Worm (Caenorhabditis elegans) whole organism, late embryonic: ENCODE results near the gene T12G3.4.

Source experiments
- C08G9.2 ChIP-seq: sonication (generic microtip); optimal IDR thresholded peaks from 2 replicates; lab custom pipeline; 2016; ENCODE audit warnings: mild to moderate bottlenecking, missing genetic modification characterization, moderate library complexity, missing compliant biosample characterization
- C38D4.7 ChIP-seq: fragments of 200-800 bp; sonication (Bioruptor generic); optimal IDR thresholded peaks from 2 replicates; lab custom pipeline; 2018; ENCODE audit warnings: mild to moderate bottlenecking, missing genetic modification characterization, moderate library complexity, missing compliant biosample characterization
- F13H6.1 ChIP-seq: sonication (generic microtip); optimal IDR thresholded peaks from 2 replicates; lab custom pipeline; 2016; ENCODE audit warnings: missing genetic modification characterization, missing compliant biosample characterization
- K02D7.2 ChIP-seq: sonication (generic microtip); optimal IDR thresholded peaks from 2 replicates; lab custom pipeline; 2017; ENCODE audit warnings: mild to moderate bottlenecking, missing genetic modification characterization, missing compliant biosample characterization
- K09A11.1 ChIP-seq: sonication (generic microtip); optimal IDR thresholded peaks from 2 replicates; lab custom pipeline; 2017; ENCODE audit warnings: antibody characterized with exemption, mild to moderate bottlenecking, missing genetic modification characterization, missing compliant biosample characterization; ENCODE audit not compliant: insufficient read depth
- T23F11.4 ChIP-seq: fragments of 200-800 bp; sonication (Bioruptor generic); optimal IDR thresholded peaks from 2 replicates; lab custom pipeline; 2018; ENCODE audit warnings: mild to moderate bottlenecking, missing genetic modification characterization, missing compliant biosample characterization
- ahr-1 ChIP-seq: sonication (generic microtip); optimal IDR thresholded peaks from 2 replicates; lab custom pipeline; 2016; ENCODE audit warnings: missing genetic modification characterization, missing compliant biosample characterization
- ama-1 ChIP-seq: fragments of 150-350 bp; optimal IDR thresholded peaks from 2 replicates; lab custom pipeline; 2014
- ceh-14 ChIP-seq: sonication (generic microtip); optimal IDR thresholded peaks from 2 replicates; lab custom pipeline; 2016; ENCODE audit warnings: missing genotype, missing genetic modification characterization, missing compliant biosample characterization
- ceh-18 ChIP-seq: sonication (generic microtip); optimal IDR thresholded peaks from 2 replicates; lab custom pipeline; 2016; ENCODE audit warnings: missing genetic modification characterization, missing compliant biosample characterization
- ceh-19 ChIP-seq: fragments of 200-800 bp; sonication (Bioruptor generic); optimal IDR thresholded peaks from 2 replicates; lab custom pipeline; 2018; ENCODE audit warnings: mild to moderate bottlenecking, missing genetic modification characterization, missing compliant biosample characterization
- ceh-2 ChIP-seq: sonication (generic microtip); optimal IDR thresholded peaks from 2 replicates; lab custom pipeline; 2016; ENCODE audit warnings: missing genotype, missing genetic modification characterization, missing compliant biosample characterization
- ceh-22 ChIP-seq: sonication (generic microtip); optimal IDR thresholded peaks from 2 replicates; lab custom pipeline; 2017; ENCODE audit warnings: missing biosample characterization, missing genetic modification characterization
- ceh-24 ChIP-seq: sonication (generic microtip); optimal IDR thresholded peaks from 2 replicates; lab custom pipeline; 2016; ENCODE audit warnings: mild to moderate bottlenecking, missing genetic modification characterization, missing compliant biosample characterization
- ceh-30 ChIP-seq: fragments of 150-350 bp; optimal IDR thresholded peaks from 2 replicates; lab custom pipeline; 2014; ENCODE audit warnings: missing biosample characterization, missing genetic modification characterization
- ceh-31 ChIP-seq: sonication (generic microtip); optimal IDR thresholded peaks from 2 replicates; lab custom pipeline; 2016; ENCODE audit warnings: missing genetic modification characterization, missing compliant biosample characterization
- ceh-45 ChIP-seq: fragments of 200-800 bp; sonication (Bioruptor generic); IDR thresholded peaks from 2 replicates; pipeline ENCODE4 v1.3.6; 2022; ENCODE audit warnings: missing genetic modification reagents, missing genetic modification characterization, missing compliant biosample characterization
- ceh-48 ChIP-seq: sonication (generic microtip); optimal IDR thresholded peaks from 2 replicates; lab custom pipeline; 2016; ENCODE audit warnings: missing genetic modification characterization, inconsistent platforms, missing compliant biosample characterization
- ceh-9 ChIP-seq: sonication (generic microtip); optimal IDR thresholded peaks from 2 replicates; lab custom pipeline; 2016; ENCODE audit warnings: mild to moderate bottlenecking, missing genetic modification characterization, inconsistent platforms, missing compliant biosample characterization
- che-1 ChIP-seq: sonication (generic microtip); optimal IDR thresholded peaks from 2 replicates; lab custom pipeline; 2016; ENCODE audit warnings: mild to moderate bottlenecking, missing genetic modification characterization, missing compliant biosample characterization
- dmd-4 ChIP-seq: sonication (generic microtip); optimal IDR thresholded peaks from 2 replicates; lab custom pipeline; 2016; ENCODE audit warnings: borderline replicate concordance, missing genetic modification characterization, missing compliant biosample characterization
- dve-1 ChIP-seq: sonication (generic microtip); optimal IDR thresholded peaks from 2 replicates; lab custom pipeline; 2017; ENCODE audit warnings: antibody characterized with exemption, mild to moderate bottlenecking, missing genetic modification characterization, missing compliant biosample characterization
- elt-2 ChIP-seq: sonication (generic microtip); optimal IDR thresholded peaks from 2 replicates; lab custom pipeline; 2016; ENCODE audit warnings: missing genetic modification reagents, missing genetic modification characterization, missing compliant biosample characterization
- elt-4 ChIP-seq: sonication (generic microtip); optimal IDR thresholded peaks from 2 replicates; lab custom pipeline; 2016; ENCODE audit warnings: missing genetic modification characterization, missing compliant biosample characterization
- eyg-1 ChIP-seq: sonication (generic microtip); optimal IDR thresholded peaks from 2 replicates; lab custom pipeline; 2016; ENCODE audit warnings: missing genotype, missing genetic modification characterization, missing compliant biosample characterization
- fax-1 ChIP-seq: sonication (generic microtip); optimal IDR thresholded peaks from 2 replicates; lab custom pipeline; 2016; ENCODE audit warnings: missing genotype, missing genetic modification characterization, missing compliant biosample characterization
- fkh-6 ChIP-seq: sonication (generic microtip); optimal IDR thresholded peaks from 2 replicates; lab custom pipeline; 2016; ENCODE audit warnings: missing genetic modification characterization, missing compliant biosample characterization
- hlh-15 ChIP-seq: sonication (generic microtip); optimal IDR thresholded peaks from 2 replicates; lab custom pipeline; 2016; ENCODE audit warnings: missing genetic modification characterization, missing compliant biosample characterization
- hlh-6 ChIP-seq: sonication (generic microtip); optimal IDR thresholded peaks from 2 replicates; lab custom pipeline; 2016; ENCODE audit warnings: missing genotype, missing genetic modification characterization, missing compliant biosample characterization
- lim-6 ChIP-seq: sonication (generic microtip); optimal IDR thresholded peaks from 2 replicates; lab custom pipeline; 2016; ENCODE audit warnings: missing genetic modification characterization, missing compliant biosample characterization
- lin-11 ChIP-seq: fragments of 200-800 bp; sonication (Bioruptor generic); optimal IDR thresholded peaks from 2 replicates; lab custom pipeline; 2018; ENCODE audit warnings: mild to moderate bottlenecking, missing genetic modification characterization, missing compliant biosample characterization
- madf-2 ChIP-seq: sonication (generic microtip); optimal IDR thresholded peaks from 2 replicates; lab custom pipeline; 2017; ENCODE audit warnings: missing genetic modification characterization, missing compliant biosample characterization
- nhr-232 ChIP-seq: sonication (generic microtip); optimal IDR thresholded peaks from 2 replicates; lab custom pipeline; 2016; ENCODE audit warnings: missing genetic modification characterization, missing compliant biosample characterization
- odd-2 ChIP-seq: sonication (generic microtip); optimal IDR thresholded peaks from 2 replicates; lab custom pipeline; 2017; ENCODE audit warnings: antibody characterized with exemption, mild to moderate bottlenecking, missing genetic modification characterization, missing compliant biosample characterization
- pag-3 ChIP-seq: sonication (generic microtip); optimal IDR thresholded peaks from 2 replicates; lab custom pipeline; 2016; ENCODE audit warnings: missing compliant biosample characterization, missing genetic modification characterization, borderline replicate concordance
- pat-9 ChIP-seq: fragments of 200-800 bp; sonication (Bioruptor generic); optimal IDR thresholded peaks from 2 replicates; lab custom pipeline; 2018; ENCODE audit warnings: mild to moderate bottlenecking, missing genetic modification characterization, moderate library complexity, missing compliant biosample characterization
- pha-2 ChIP-seq: sonication (generic microtip); optimal IDR thresholded peaks from 2 replicates; lab custom pipeline; 2017; ENCODE audit warnings: mild to moderate bottlenecking, missing genetic modification characterization, missing compliant biosample characterization
- pha-4 ChIP-seq: fragments of 150-350 bp; optimal IDR thresholded peaks from 2 replicates; lab custom pipeline; 2018; ENCODE audit warnings: missing biosample characterization, missing genetic modification reagents, missing genetic modification characterization
- pqm-1 ChIP-seq: sonication (generic microtip); optimal IDR thresholded peaks from 2 replicates; lab custom pipeline; 2016; ENCODE audit warnings: missing genetic modification characterization, missing compliant biosample characterization
- ref-2 ChIP-seq: sonication (generic microtip); optimal IDR thresholded peaks from 2 replicates; lab custom pipeline; 2016; ENCODE audit warnings: missing genetic modification characterization, missing compliant biosample characterization
- sox-2 ChIP-seq: fragments of 200-800 bp; sonication (Bioruptor generic); IDR thresholded peaks from 2 replicates; pipeline ENCODE4 v1.3.6; 2022; ENCODE audit warnings: missing genetic modification reagents, missing genetic modification characterization, missing compliant biosample characterization
- sox-4 ChIP-seq: sonication (generic microtip); optimal IDR thresholded peaks from 2 replicates; lab custom pipeline; 2017; ENCODE audit warnings: mild to moderate bottlenecking, missing genetic modification characterization, inconsistent platforms, missing compliant biosample characterization
- tbx-2 ChIP-seq: sonication (generic microtip); optimal IDR thresholded peaks from 2 replicates; lab custom pipeline; 2016; ENCODE audit warnings: missing genetic modification characterization, missing compliant biosample characterization
- ttx-3 ChIP-seq: sonication (generic microtip); optimal IDR thresholded peaks from 2 replicates; lab custom pipeline; 2016; ENCODE audit warnings: missing genetic modification reagents, missing genetic modification characterization, missing compliant biosample characterization
- unc-86 ChIP-seq: sonication (generic microtip); optimal IDR thresholded peaks from 2 replicates; lab custom pipeline; 2016; ENCODE audit warnings: missing genetic modification characterization, missing compliant biosample characterization
- zip-5 ChIP-seq: sonication (generic microtip); optimal IDR thresholded peaks from 2 replicates; lab custom pipeline; 2016; ENCODE audit warnings: missing genetic modification characterization, missing compliant biosample characterization
- ztf-16 ChIP-seq: sonication (generic microtip); optimal IDR thresholded peaks from 2 replicates; lab custom pipeline; 2017; ENCODE audit warnings: missing genetic modification characterization, missing compliant biosample characterization

The T12G3.4 gene

DNA sequence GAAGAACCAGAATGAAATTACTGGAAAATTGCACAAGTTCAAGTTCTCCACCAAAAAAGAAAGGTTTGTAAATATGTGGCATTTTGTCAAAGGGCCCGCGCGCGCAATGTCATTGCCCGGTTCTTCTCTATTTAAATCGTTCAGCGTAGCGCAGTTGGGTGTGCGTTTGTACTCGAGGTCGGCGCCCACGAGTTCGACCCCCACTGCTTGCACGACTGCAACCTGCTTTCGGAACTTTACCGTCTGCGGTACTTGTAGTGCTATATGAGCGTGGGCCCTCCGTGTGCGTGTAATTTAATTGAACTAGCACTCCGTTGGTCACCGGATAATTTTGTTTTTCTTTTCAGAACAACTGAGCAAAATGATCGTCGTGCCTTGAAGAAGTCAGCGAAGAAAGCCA lies 38.4 kb downstream of the T12G3.4 start (continued):
- peak; percentile 67 for TF ChIP-seq hlh-6 (tag; lab: Kevin White, UChicago)
- peak; percentile 12 for TF ChIP-seq K09A11.1 (tag; lab: Kevin White, UChicago)
- TF ChIP-seq lin-11 (tag; lab: Kevin White, UChicago) = peak; percentile 46
- peak; percentile 62 for TF ChIP-seq fkh-6 (tag; lab: Kevin White, UChicago)
- TF ChIP-seq ama-1 (lab: Kevin White, UChicago) = no peak
- TF ChIP-seq che-1 (tag; lab: Kevin White, UChicago) = peak; percentile 49
- no peak for TF ChIP-seq odd-2 (tag; lab: Kevin White, UChicago)
- peak; percentile 38 for TF ChIP-seq hlh-15 (tag; lab: Kevin White, UChicago)
- no peak for TF ChIP-seq ceh-30 (tag; lab: Kevin White, UChicago)
- no peak for TF ChIP-seq pag-3 (tag; lab: Kevin White, UChicago)
- peak; percentile 69 for TF ChIP-seq elt-2 (tag; lab: Kevin White, UChicago)
- TF ChIP-seq nhr-232 (tag; lab: Kevin White, UChicago) = peak; percentile 54
- peak; percentile 59 for TF ChIP-seq C08G9.2 (tag; lab: Kevin White, UChicago)
- TF ChIP-seq dve-1 (tag; lab: Kevin White, UChicago) = no peak
- peak; percentile 55 for TF ChIP-seq madf-2 (tag; lab: Kevin White, UChicago)
- peak; percentile 36 for TF ChIP-seq ceh-19 (GFP tag; lab: Kevin White, UChicago)
- peak; percentile 36 for TF ChIP-seq ceh-48 (tag; lab: Kevin White, UChicago)
- TF ChIP-seq ceh-31 (tag; lab: Kevin White, UChicago) = peak; percentile 23
- TF ChIP-seq tbx-2 = peak; percentile 61
- no peak for TF ChIP-seq unc-86
- TF ChIP-seq eyg-1 (tag; lab: Kevin White, UChicago) = no peak
- TF ChIP-seq ceh-9 = no peak
- no peak for TF ChIP-seq lim-6 (tag; lab: Kevin White, UChicago)
- peak; percentile 48 for TF ChIP-seq ref-2
- TF ChIP-seq ceh-18 (tag; lab: Kevin White, UChicago) = peak; percentile 19
- peak; percentile 60 for TF ChIP-seq pha-2
- TF ChIP-seq ceh-24 (tag; lab: Kevin White, UChicago) = peak; percentile 22
- TF ChIP-seq ceh-22 (tag; lab: Kevin White, UChicago) = no peak
- no peak for TF ChIP-seq ceh-45 (GFP tag; lab: Robert Waterston, UW)
- TF ChIP-seq ztf-16 (tag; lab: Kevin White, UChicago) = peak; percentile 63
- TF ChIP-seq ceh-14 (tag; lab: Kevin White, UChicago) = peak; percentile 28
- TF ChIP-seq T23F11.4 = peak; percentile 66
- TF ChIP-seq ttx-3 (tag; lab: Kevin White, UChicago) = no peak
- peak; percentile 76 for TF ChIP-seq pat-9 (tag; lab: Kevin White, UChicago)
- peak; percentile 15 for TF ChIP-seq dmd-4 (tag; lab: Kevin White, UChicago)
- TF ChIP-seq fax-1 (tag; lab: Kevin White, UChicago) = peak; percentile 44
- TF ChIP-seq K02D7.2 (tag; lab: Kevin White, UChicago) = peak; percentile 51
- no peak for TF ChIP-seq ahr-1 (tag; lab: Kevin White, UChicago)
- no peak for TF ChIP-seq pha-4
- peak; percentile 71 for TF ChIP-seq zip-5
- no peak for TF ChIP-seq pqm-1 (tag; lab: Kevin White, UChicago)
- TF ChIP-seq ceh-2 = peak; percentile 65
- TF ChIP-seq elt-4 (tag; lab: Kevin White, UChicago) = no peak
- TF ChIP-seq C38D4.7 (GFP tag; lab: Kevin White, UChicago) = no peak
- no peak for TF ChIP-seq F13H6.1 (tag; lab: Kevin White, UChicago)
- TF ChIP-seq sox-2 = peak; percentile 25; the same call in 1 of the 2 replicates
- TF ChIP-seq sox-4 (tag; lab: Kevin White, UChicago) = peak; percentile 45
- TF ChIP-seq, all 69 proteins: peak for 41
